Fruit fly (Drosophila melanogaster) whole organism, wandering third instar larva: Measurements from ENCODE around the gene CG14089.

Experiments used
- Abd-B ChIP-seq: fragments of >200 bp; optimal IDR thresholded peaks from 2 replicates; lab custom pipeline; 2017; ENCODE audit warnings: missing biosample characterization, missing genetic modification characterization
- CG9705 ChIP-seq: fragments of 200-800 bp; sonication (Bioruptor generic); optimal IDR thresholded peaks from 2 replicates; lab custom pipeline; 2018; ENCODE audit warnings: missing biosample characterization, mild to moderate bottlenecking, missing genetic modification characterization
- CrebA ChIP-seq: fragments of 200-800 bp; sonication (Bioruptor generic); optimal IDR thresholded peaks from 2 replicates; lab custom pipeline; 2016; ENCODE audit warnings: missing biosample characterization, mild to moderate bottlenecking, missing genetic modification characterization, borderline replicate concordance
- Dfd ChIP-seq: fragments of >200 bp; optimal IDR thresholded peaks from 2 replicates; lab custom pipeline; 2017; ENCODE audit warnings: missing biosample characterization, missing genetic modification characterization
- HLH106 ChIP-seq: fragments of 200-800 bp; optimal IDR thresholded peaks from 3 replicates; lab custom pipeline; 2019; ENCODE audit warnings: missing biosample characterization, mild to moderate bottlenecking, missing genetic modification characterization, moderate library complexity
- Hnf4 ChIP-seq: fragments of 200-800 bp; sonication (Bioruptor generic); optimal IDR thresholded peaks from 2 replicates; lab custom pipeline; 2016; ENCODE audit warnings: missing biosample characterization, mild to moderate bottlenecking, missing genetic modification characterization
- Hr78 ChIP-seq: fragments of >200 bp; optimal IDR thresholded peaks from 2 replicates; lab custom pipeline; 2017; ENCODE audit warnings: missing biosample characterization, missing genetic modification characterization
- Hr83 ChIP-seq: fragments of 200-300 bp; sonication (Bioruptor generic); optimal IDR thresholded peaks from 2 replicates; lab custom pipeline; 2016; ENCODE audit warnings: missing biosample characterization, mild to moderate bottlenecking, missing genetic modification characterization, moderate library complexity; ENCODE audit not compliant: poor library complexity, severe bottlenecking
- Jra ChIP-seq: sonication (Bioruptor generic); optimal IDR thresholded peaks from 2 replicates; lab custom pipeline; 2016; ENCODE audit warnings: missing biosample characterization, missing genetic modification characterization
- Mio ChIP-seq: sonication (Bioruptor generic); optimal IDR thresholded peaks from 2 replicates; lab custom pipeline; 2016; ENCODE audit warnings: missing biosample characterization, missing genetic modification characterization
- Myc ChIP-seq: fragments of >200 bp; optimal IDR thresholded peaks from 2 replicates; lab custom pipeline; 2017
- N ChIP-seq: fragments of >200 bp; optimal IDR thresholded peaks from 2 replicates; lab custom pipeline; 2018; ENCODE audit warnings: missing biosample characterization, missing external identifiers, missing genetic modification characterization
- OdsH ChIP-seq: fragments of 200-800 bp; sonication (Bioruptor generic); optimal IDR thresholded peaks from 2 replicates; lab custom pipeline; 2016; ENCODE audit warnings: missing biosample characterization, mild to moderate bottlenecking, missing genetic modification characterization
- Rel ChIP-seq, 2 experiments: fragments of 200-800 bp; sonication (Bioruptor generic) in 1 of 2; optimal IDR thresholded peaks; 2 replicates in 1 of 2; 3 replicates in 1 of 2; lab custom pipeline; 2016 to 2019; ENCODE audit warnings: mild to moderate bottlenecking in 2 of 2, missing biosample characterization in 2 of 2, missing genetic modification characterization in 2 of 2, moderate library complexity in 1 of 2
- Sp1 ChIP-seq: fragments of 200-800 bp; sonication (Bioruptor generic); optimal IDR thresholded peaks from 3 replicates; lab custom pipeline; 2019; ENCODE audit warnings: missing biosample characterization, mild to moderate bottlenecking, missing genetic modification characterization, moderate library complexity
- Vsx2 ChIP-seq: fragments of 200-300, 225-300 bp; sonication (Bioruptor generic); optimal IDR thresholded peaks from 2 replicates; lab custom pipeline; 2018; ENCODE audit warnings: missing biosample characterization, missing genetic modification characterization; ENCODE audit not compliant: partially characterized antibody
- br ChIP-seq: fragments of 200-800 bp; sonication (Bioruptor generic); optimal IDR thresholded peaks from 2 replicates; lab custom pipeline; 2016; ENCODE audit warnings: missing biosample characterization, missing genetic modification characterization
- dl ChIP-seq, 2 experiments: fragments of 175-275, 200-275 bp in 1 of 2; fragments of 200-275 bp in 1 of 2; sonication (Bioruptor generic); optimal IDR thresholded peaks; lab custom pipeline; 2018; ENCODE audit warnings: mild to moderate bottlenecking in 2 of 2, missing biosample characterization in 2 of 2, missing genetic modification characterization in 2 of 2, moderate library complexity in 2 of 2; ENCODE audit not compliant: partially characterized antibody in 2 of 2, insufficient read depth in 1 of 2
- dmrt93B ChIP-seq: fragments of 200-800 bp; sonication (Bioruptor generic); optimal IDR thresholded peaks from 2 replicates; lab custom pipeline; 2018; ENCODE audit warnings: missing biosample characterization, mild to moderate bottlenecking, missing genetic modification characterization
- dsf ChIP-seq: sonication (Bioruptor generic); optimal IDR thresholded peaks from 2 replicates; lab custom pipeline; 2016; ENCODE audit warnings: missing biosample characterization, missing genetic modification characterization, borderline replicate concordance
- ey ChIP-seq: fragments of 200-800 bp; sonication (Bioruptor generic); optimal IDR thresholded peaks from 2 replicates; lab custom pipeline; 2016; ENCODE audit warnings: missing biosample characterization, missing genetic modification characterization
- foxo ChIP-seq, 2 experiments: fragments of 200-800 bp; sonication (Bioruptor generic); optimal IDR thresholded peaks; 2 replicates in 1 of 2; 3 replicates in 1 of 2; lab custom pipeline; 2016 to 2017; ENCODE audit warnings: missing biosample characterization in 2 of 2, missing genetic modification characterization in 2 of 2
- fru ChIP-seq: fragments of 200-800 bp; sonication (Bioruptor generic); optimal IDR thresholded peaks from 3 replicates; lab custom pipeline; 2016; ENCODE audit warnings: missing biosample characterization, mild to moderate bottlenecking, missing genetic modification characterization
- h ChIP-seq: fragments of 200-800 bp; sonication (Bioruptor generic); optimal IDR thresholded peaks from 3 replicates; lab custom pipeline; 2016; ENCODE audit warnings: missing biosample characterization, mild to moderate bottlenecking, missing genetic modification characterization
- jim ChIP-seq: fragments of 175-275, 200-325 bp; sonication (Bioruptor generic); optimal IDR thresholded peaks from 2 replicates; lab custom pipeline; 2016; ENCODE audit warnings: missing biosample characterization, mild to moderate bottlenecking, missing genetic modification characterization
- lola ChIP-seq: fragments of >200 bp; optimal IDR thresholded peaks from 2 replicates; lab custom pipeline; 2017; ENCODE audit warnings: missing biosample characterization, missing genetic modification characterization
- pan ChIP-seq: fragments of >200 bp; optimal IDR thresholded peaks from 2 replicates; lab custom pipeline; 2017
- psq ChIP-seq: fragments of 200-800 bp; sonication (Bioruptor generic); optimal IDR thresholded peaks from 3 replicates; lab custom pipeline; 2017; ENCODE audit warnings: missing biosample characterization, mild to moderate bottlenecking, missing genetic modification characterization, moderate library complexity
- rgr ChIP-seq: fragments of 200-800 bp; sonication (Bioruptor generic); optimal IDR thresholded peaks from 3 replicates; lab custom pipeline; 2016; ENCODE audit warnings: missing biosample characterization, mild to moderate bottlenecking, missing genetic modification characterization
- sage ChIP-seq: fragments of 200-800 bp; sonication (Bioruptor generic); optimal IDR thresholded peaks from 2 replicates; lab custom pipeline; 2016; ENCODE audit warnings: missing biosample characterization, mild to moderate bottlenecking, missing genetic modification characterization
- sv ChIP-seq: fragments of 200-800 bp; sonication (Bioruptor generic); optimal IDR thresholded peaks from 3 replicates; lab custom pipeline; 2016; ENCODE audit warnings: missing biosample characterization, missing genetic modification characterization
- tai ChIP-seq: sonication (Bioruptor generic); optimal IDR thresholded peaks from 2 replicates; lab custom pipeline; 2016; ENCODE audit warnings: missing biosample characterization, missing genetic modification characterization
- woc ChIP-seq: sonication (Bioruptor generic); optimal IDR thresholded peaks from 2 replicates; lab custom pipeline; 2016; ENCODE audit warnings: missing biosample characterization, mild to moderate bottlenecking, missing genetic modification characterization

Gene CG14089

dm6 chr3L:19254715-19255428 is 25.7 kb downstream of the CG14089 start, which contains the start of the genes mRpL21 and rept:
TSS of gene mRpL21 (minus strand) at chr3L:19255061.
TSS of gene rept (plus strand) at chr3L:19255340.
- TF ChIP-seq CG9705 (GFP tag; lab: Kevin White, UChicago): peak; percentile 1
- TF ChIP-seq Hr83 (GFP tag; lab: Kevin White, UChicago): peak; percentile 36
- peak; percentile 45 for TF ChIP-seq dsf
- TF ChIP-seq Hnf4: peak; percentile 75
- no peak for TF ChIP-seq Sp1 (GFP tag; lab: Kevin White, UChicago)
- TF ChIP-seq br: peak; percentile 80
- peak; percentile 54 for TF ChIP-seq psq (GFP tag; lab: Kevin White, UChicago)
- TF ChIP-seq sage (GFP tag; lab: Kevin White, UChicago): no peak
- TF ChIP-seq h: peak; percentile 78
- TF ChIP-seq foxo (GFP tag; optimal IDR thresholded peaks at IDR 0.05; lab: Kevin White, UChicago): peak in 1 of 2 experiments; percentile 72
- TF ChIP-seq HLH106 (tag; lab: Kevin White, UChicago): peak; percentile 62
- TF ChIP-seq OdsH (GFP tag; lab: Kevin White, UChicago): peak; percentile 66
- TF ChIP-seq Mio: peak; percentile 30
- TF ChIP-seq Myc (lab: Kevin White, UChicago): peak; percentile 98
- TF ChIP-seq Abd-B (GFP tag; lab: Kevin White, UChicago): no peak
- TF ChIP-seq sv (GFP tag; lab: Kevin White, UChicago): peak; percentile 57
- TF ChIP-seq Jra (GFP tag; lab: Kevin White, UChicago): peak; percentile 74
- TF ChIP-seq ey: peak; percentile 64
- peak; percentile 66 for TF ChIP-seq fru
- TF ChIP-seq rgr: peak; percentile 77
- no peak for TF ChIP-seq tai
- TF ChIP-seq woc (GFP tag; lab: Kevin White, UChicago): peak; percentile 90
- no peak for TF ChIP-seq Hr78 (GFP tag; lab: Kevin White, UChicago)

dm6 chr3L:19251643-19252042 is 29.0 kb downstream of the CG14089 start:
- no peak for TF ChIP-seq Vsx2 (GFP tag; lab: Kevin White, UChicago)

- TF ChIP-seq CrebA (GFP tag; lab: Kevin White, UChicago) (no peak), lola (GFP tag; lab: Kevin White, UChicago) (no peak), Hnf4 (no peak), dmrt93B (GFP tag; lab: Kevin White, UChicago) (no peak), pan (no peak)
These were observed 42.8 kb downstream of the CG14089 start for dm6 chr3L:19237780-19238179.

- TF ChIP-seq N (GFP tag; lab: Kevin White, UChicago) (no peak), Hnf4 (no peak), dmrt93B (GFP tag; lab: Kevin White, UChicago) (no peak), jim (GFP tag; lab: Kevin White, UChicago) (no peak), CrebA (GFP tag; lab: Kevin White, UChicago) (no peak), fru (no peak), rgr (no peak), dl (GFP tag; optimal IDR thresholded peaks at IDR 0.05; lab: Kevin White, UChicago; ENCODE audit: insufficient read depth in 1 of 2, partially characterized antibody in 2 of 2) (no peak), Vsx2 (GFP tag; lab: Kevin White, UChicago) (no peak), ey (no peak), foxo (GFP tag; optimal IDR thresholded peaks at IDR 0.05; lab: Kevin White, UChicago) (no peak), Dfd (GFP tag; lab: Kevin White, UChicago) (no peak), Sp1 (GFP tag; lab: Kevin White, UChicago) (no peak), Rel (GFP tag; optimal IDR thresholded peaks at IDR 0.05; lab: Kevin White, UChicago) (no peak), Rel (tag; optimal IDR thresholded peaks at IDR 0.05; lab: Kevin White, UChicago) (no peak), psq (GFP tag; lab: Kevin White, UChicago) (no peak)
These were observed 44.0 kb downstream of the CG14089 start for dm6 chr3L:19236554-19236953.
